Worm (Caenorhabditis elegans): ENCODE results near the gene fcho-1.
"Not testable (repeated sequence)": the region's sequence is repeated elsewhere in the genome, so short reads cannot be mapped to it uniquely, and the experiment has no call there.

The fcho-1 gene

DNA sequence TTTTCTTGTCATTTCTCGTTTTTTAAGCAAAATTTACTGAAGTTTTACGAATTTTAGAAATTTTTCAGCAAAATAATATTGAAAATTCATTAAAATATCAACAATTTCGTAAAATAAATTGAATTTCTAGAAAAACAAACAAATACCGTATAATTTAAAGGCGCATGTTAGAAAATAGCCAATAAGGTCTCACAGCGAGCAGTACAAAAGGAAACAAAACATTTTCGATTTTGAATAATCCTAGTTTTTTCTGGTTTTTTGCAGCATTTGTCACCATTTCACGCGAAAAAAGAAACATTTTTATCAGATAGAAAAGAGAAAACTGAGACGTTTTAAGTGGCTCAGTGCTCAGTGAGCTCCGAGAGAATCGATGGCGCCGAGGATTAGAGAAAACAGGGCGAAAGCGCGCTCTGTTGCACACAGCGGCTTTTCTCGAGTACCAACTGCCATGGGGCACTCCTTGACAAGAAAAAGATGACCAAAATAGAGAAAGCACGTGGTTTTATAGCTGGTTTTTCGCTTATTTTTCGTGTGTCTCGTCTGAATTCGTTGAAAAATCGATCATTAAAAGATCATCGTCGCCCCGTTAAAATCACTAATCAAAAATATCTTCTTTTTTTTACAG lies at the start of gene fcho-1, which contains the start of gene alh-6:
TSS of gene fcho-1 (plus strand) at position 624 of the 625 bp plus-strand sequence.
TSS of gene alh-6 (minus strand) at position 242 of the 625 bp plus-strand sequence.
- no peak for TF ChIP-seq unc-62 (GFP tag; optimal IDR thresholded peaks at IDR 0.05)

ce11 chrII:1266790-1267189 lies 43.5 kb upstream of the fcho-1 start, which contains the start of gene oac-30:
TSS of gene oac-30 (minus strand) at chrII:1266890.
- TF ChIP-seq unc-62 (GFP tag; optimal IDR thresholded peaks at IDR 0.05) = no peak

DNA sequence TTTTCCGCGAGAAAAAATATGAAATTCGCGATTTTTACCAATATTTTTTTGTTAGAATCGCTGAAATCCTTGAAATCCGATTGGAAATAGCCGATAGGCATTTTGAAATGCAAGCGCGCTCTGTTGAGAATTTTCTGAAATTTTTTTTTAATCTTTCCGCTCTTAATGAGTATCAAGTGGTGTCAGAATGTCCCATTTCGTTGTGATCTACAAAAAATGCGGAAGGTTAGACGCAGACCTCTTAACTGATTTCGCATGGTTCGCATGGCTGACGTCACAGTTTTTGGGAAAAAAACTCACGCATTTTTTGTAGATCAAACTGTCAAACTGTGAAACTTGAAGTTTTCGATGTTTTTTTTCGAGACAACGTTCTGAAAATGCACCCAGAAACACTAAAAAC lies 38.5 kb upstream of the fcho-1 start, which contains the start of gene srw-66:
TSS of gene srw-66 (minus strand) at position 101 of the 400 bp plus-strand sequence.
- no peak for TF ChIP-seq unc-62 (GFP tag; optimal IDR thresholded peaks at IDR 0.05)

DNA sequence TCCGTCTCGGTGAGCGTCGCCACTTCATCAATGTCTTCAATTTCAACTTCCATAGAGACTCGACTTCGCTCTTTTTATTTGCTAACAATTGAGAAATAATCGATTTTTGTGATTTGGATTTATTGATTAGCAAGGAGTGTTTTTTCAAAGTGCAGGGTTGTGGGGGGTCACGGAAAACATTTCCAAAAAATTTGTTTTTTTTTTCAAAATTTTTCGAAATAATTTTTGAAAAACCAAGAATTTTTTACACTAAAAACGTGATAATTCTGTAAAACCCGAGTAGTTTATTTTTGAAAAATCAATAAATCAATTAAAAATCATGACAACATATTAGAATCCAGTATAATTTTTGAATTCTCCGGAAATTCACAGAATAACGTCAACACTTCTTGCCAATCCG lies 34.9 kb upstream of the fcho-1 start, which contains the start of gene Y57G7A.5:
TSS of gene Y57G7A.5 (minus strand) at position 101 of the 400 bp plus-strand sequence.
- no peak for TF ChIP-seq unc-62 (GFP tag; optimal IDR thresholded peaks at IDR 0.05)

DNA sequence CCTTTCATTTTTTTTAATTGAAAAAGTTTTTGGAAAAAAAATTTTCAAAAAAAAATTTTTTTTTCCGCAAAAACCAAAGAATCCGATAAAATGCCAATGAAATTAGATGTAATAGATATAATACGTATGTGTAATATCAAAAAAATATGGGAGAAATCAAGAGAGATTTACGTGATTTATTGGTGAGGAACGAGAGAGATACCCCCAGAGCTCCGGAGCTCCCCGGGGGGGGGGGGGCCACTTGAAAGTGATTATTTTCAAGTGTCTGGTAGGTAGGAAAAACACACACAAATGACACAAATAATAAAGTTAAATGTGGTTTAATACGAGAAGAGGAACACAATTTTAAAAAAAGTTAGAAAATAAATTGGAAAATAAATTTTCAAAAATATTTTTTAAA lies 33.5 kb upstream of the fcho-1 start, which contains the start of gene Y57G7A.11:
TSS of gene Y57G7A.11 (minus strand) at position 101 of the 400 bp plus-strand sequence.
- TF ChIP-seq unc-62 (GFP tag; optimal IDR thresholded peaks at IDR 0.05) = no peak

- TF ChIP-seq unc-62 (GFP tag; optimal IDR thresholded peaks at IDR 0.05) = not testable (repeated sequence)
Observed at ce11 chrII:1278350-1278749, 32.0 kb upstream of the fcho-1 start, which contains the start of gene srz-63. TSS of gene srz-63 (plus strand) at chrII:1278650.

- no peak for TF ChIP-seq unc-62 (GFP tag; optimal IDR thresholded peaks at IDR 0.05)
Observed at ce11 chrII:1284985-1285384, 25.3 kb upstream of the fcho-1 start.

DNA sequence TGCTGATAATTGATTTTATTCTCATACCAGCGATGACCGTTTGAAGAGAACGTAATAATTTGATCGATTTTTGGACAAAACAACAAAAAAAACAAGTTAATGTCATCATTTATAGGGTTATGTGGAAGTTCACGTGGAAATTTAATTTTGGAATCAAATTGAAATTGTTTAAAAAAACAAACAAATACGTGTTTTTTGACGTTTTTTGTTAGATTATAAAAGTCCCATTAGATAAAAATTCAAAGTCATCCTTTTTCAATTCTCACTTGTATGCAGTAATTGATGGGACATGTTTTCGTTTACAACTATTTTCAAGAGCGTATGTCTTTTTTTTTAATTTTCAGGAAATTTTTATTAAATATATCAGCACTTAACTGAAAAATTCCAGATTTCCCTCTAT lies 24.8 kb upstream of the fcho-1 start, which contains the start of the genes Y57G7A.6 and Y57G7A.3:
TSS of gene Y57G7A.6 (minus strand) at position 101 of the 400 bp plus-strand sequence.
TSS of gene Y57G7A.3 (plus strand) at position 269 of the 400 bp plus-strand sequence.
- no peak for TF ChIP-seq unc-62 (GFP tag; optimal IDR thresholded peaks at IDR 0.05)

ce11 chrII:1293157-1293556 lies 17.2 kb upstream of the fcho-1 start, which contains the start of gene srz-64:
TSS of gene srz-64 (minus strand) at chrII:1293257.
- no peak for TF ChIP-seq unc-62 (GFP tag; optimal IDR thresholded peaks at IDR 0.05)

DNA sequence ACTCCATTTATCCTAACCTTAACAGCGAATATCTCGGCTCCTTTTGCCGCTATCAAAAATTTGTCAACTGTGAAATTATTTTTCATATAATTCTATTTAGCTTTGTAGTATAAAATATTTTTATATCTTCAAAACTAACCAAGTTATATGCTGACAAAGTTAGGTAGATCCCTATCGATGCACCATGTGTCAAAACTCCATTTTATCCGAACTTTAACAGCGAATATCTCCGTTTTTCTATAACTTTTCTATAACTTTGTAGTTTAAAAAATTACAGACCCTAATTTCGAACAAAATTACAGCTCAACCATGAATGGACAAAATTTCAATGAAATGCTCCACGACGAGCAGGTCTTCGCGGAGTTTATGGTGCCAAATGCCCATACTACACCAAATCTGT lies 14.5 kb upstream of the fcho-1 start, which contains the start of gene Y57G7A.2:
TSS of gene Y57G7A.2 (plus strand) at position 301 of the 400 bp plus-strand sequence.
- TF ChIP-seq unc-62 (GFP tag; optimal IDR thresholded peaks at IDR 0.05) = no peak

DNA sequence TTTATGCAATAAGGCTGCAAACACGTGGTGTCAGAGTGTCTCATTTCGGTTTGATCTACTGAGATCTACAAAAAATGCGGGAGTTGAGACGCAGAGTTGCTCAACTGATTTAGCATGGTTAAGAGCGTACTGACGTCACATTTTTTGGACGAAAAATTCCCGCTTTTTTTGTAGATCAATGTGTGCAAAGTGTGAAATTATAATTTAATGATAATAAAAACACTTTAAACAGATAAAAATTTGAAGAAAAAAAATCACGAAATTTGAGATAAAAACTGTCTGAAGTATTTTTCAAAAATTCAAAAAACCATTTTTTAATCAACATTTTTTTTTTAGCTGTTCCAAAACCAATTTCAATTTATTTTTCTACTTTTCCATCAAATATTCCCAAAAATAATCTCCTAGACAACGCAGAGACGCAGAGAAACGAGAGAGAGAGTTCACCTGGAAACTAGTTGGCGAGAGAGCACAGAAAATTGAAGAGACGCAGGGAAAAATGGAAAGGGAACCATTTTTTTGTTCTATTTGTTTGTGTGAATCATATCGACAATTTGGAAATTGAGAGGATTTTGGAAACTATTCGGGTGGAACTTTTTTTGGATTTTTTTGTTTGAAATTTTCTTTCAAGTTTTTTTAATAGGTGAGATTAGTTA lies 13.1 kb upstream of the fcho-1 start:
- TF ChIP-seq unc-62 (GFP tag; optimal IDR thresholded peaks at IDR 0.05) = no peak

ce11 chrII:1297697-1298093 lies 12.6 kb upstream of the fcho-1 start:
- no peak for TF ChIP-seq unc-62 (GFP tag; optimal IDR thresholded peaks at IDR 0.05)

DNA sequence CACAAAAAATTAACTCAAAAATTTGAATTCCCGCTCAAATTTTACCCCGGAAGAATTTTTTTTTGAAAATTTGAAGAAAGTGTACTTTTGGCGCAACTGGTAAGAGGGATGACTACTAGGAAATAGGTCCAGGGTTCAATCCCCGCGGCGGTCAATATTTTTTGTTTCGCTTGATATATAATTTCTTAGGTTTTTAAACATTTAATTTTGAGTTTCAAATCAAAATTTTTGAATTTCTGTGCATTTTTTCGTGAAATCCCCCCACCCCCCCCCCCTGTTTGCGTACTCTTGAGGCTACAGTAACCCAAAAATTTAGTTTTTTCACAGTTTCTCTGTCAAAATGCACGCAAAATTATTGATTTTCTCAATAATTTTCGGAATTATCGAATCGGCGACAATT lies 12.1 kb upstream of the fcho-1 start, which contains the start of gene Y57G7A.1:
TSS of gene Y57G7A.1 (plus strand) at position 301 of the 400 bp plus-strand sequence.
- TF ChIP-seq unc-62 (GFP tag; optimal IDR thresholded peaks at IDR 0.05) = no peak

ce11 chrII:1301554-1301953 lies 8.8 kb upstream of the fcho-1 start, which contains the start of gene glb-31:
TSS of gene glb-31 (minus strand) at chrII:1301654.
- TF ChIP-seq unc-62 (GFP tag; optimal IDR thresholded peaks at IDR 0.05) = no peak

DNA sequence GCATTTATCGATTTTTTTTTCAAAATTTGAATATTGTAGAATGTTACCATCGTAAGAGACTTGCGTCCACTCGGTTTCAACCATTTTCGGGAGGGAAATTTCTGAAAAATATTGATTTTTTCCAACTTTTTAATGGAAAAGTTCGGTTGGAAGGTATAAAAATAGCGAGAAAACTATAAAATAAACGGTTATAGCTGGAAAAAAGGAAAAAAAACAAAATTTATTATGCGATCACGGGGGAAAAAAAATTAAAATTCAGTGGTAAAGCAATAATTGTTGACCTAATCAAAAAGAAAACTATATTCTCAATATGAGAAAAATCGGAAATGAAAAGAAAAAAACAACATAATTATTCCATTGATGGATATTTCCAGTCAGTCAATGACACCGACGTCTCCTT lies 4.3 kb upstream of the fcho-1 start, which contains the start of gene emc-2:
TSS of gene emc-2 (minus strand) at position 101 of the 400 bp plus-strand sequence.
- no peak for TF ChIP-seq unc-62 (GFP tag; optimal IDR thresholded peaks at IDR 0.05)

- no peak for TF ChIP-seq unc-62 (GFP tag; optimal IDR thresholded peaks at IDR 0.05)
Observed at ce11 chrII:1306550-1306949, 3.8 kb upstream of the fcho-1 start.
